Fruit fly (Drosophila melanogaster) whole organism, wandering third instar larva: ENCODE data around the gene CG33514.

Experiments
- Abd-B ChIP-seq: fragments of >200 bp; optimal IDR thresholded peaks from 2 replicates; lab custom pipeline; 2017; ENCODE audit warnings: missing biosample characterization, missing genetic modification characterization
- CG32264 ChIP-seq: fragments of 200-800 bp; sonication (Bioruptor generic); optimal IDR thresholded peaks from 2 replicates; lab custom pipeline; 2016; ENCODE audit warnings: missing biosample characterization, missing genetic modification characterization
- CG9705 ChIP-seq: fragments of 200-800 bp; sonication (Bioruptor generic); optimal IDR thresholded peaks from 2 replicates; lab custom pipeline; 2018; ENCODE audit warnings: missing biosample characterization, mild to moderate bottlenecking, missing genetic modification characterization
- CrebA ChIP-seq: fragments of 200-800 bp; sonication (Bioruptor generic); optimal IDR thresholded peaks from 2 replicates; lab custom pipeline; 2016; ENCODE audit warnings: missing biosample characterization, mild to moderate bottlenecking, missing genetic modification characterization, borderline replicate concordance
- Dfd ChIP-seq: fragments of >200 bp; optimal IDR thresholded peaks from 2 replicates; lab custom pipeline; 2017; ENCODE audit warnings: missing biosample characterization, missing genetic modification characterization
- Dif ChIP-seq: fragments of 200-275, 200-300 bp; sonication (Bioruptor generic); optimal IDR thresholded peaks from 2 replicates; lab custom pipeline; 2018; ENCODE audit warnings: missing biosample characterization, missing genetic modification characterization; ENCODE audit not compliant: partially characterized antibody
- HLH106 ChIP-seq: fragments of 200-800 bp; optimal IDR thresholded peaks from 3 replicates; lab custom pipeline; 2019; ENCODE audit warnings: missing biosample characterization, mild to moderate bottlenecking, missing genetic modification characterization, moderate library complexity
- Hnf4 ChIP-seq: fragments of 200-800 bp; sonication (Bioruptor generic); optimal IDR thresholded peaks from 2 replicates; lab custom pipeline; 2016; ENCODE audit warnings: missing biosample characterization, mild to moderate bottlenecking, missing genetic modification characterization
- Hr78 ChIP-seq: fragments of >200 bp; optimal IDR thresholded peaks from 2 replicates; lab custom pipeline; 2017; ENCODE audit warnings: missing biosample characterization, missing genetic modification characterization
- Hr83 ChIP-seq: fragments of 200-300 bp; sonication (Bioruptor generic); optimal IDR thresholded peaks from 2 replicates; lab custom pipeline; 2016; ENCODE audit warnings: missing biosample characterization, mild to moderate bottlenecking, missing genetic modification characterization, moderate library complexity; ENCODE audit not compliant: poor library complexity, severe bottlenecking
- Jra ChIP-seq: sonication (Bioruptor generic); optimal IDR thresholded peaks from 2 replicates; lab custom pipeline; 2016; ENCODE audit warnings: missing biosample characterization, missing genetic modification characterization
- Mio ChIP-seq: sonication (Bioruptor generic); optimal IDR thresholded peaks from 2 replicates; lab custom pipeline; 2016; ENCODE audit warnings: missing biosample characterization, missing genetic modification characterization
- Myc ChIP-seq: fragments of >200 bp; optimal IDR thresholded peaks from 2 replicates; lab custom pipeline; 2017
- N ChIP-seq: fragments of >200 bp; optimal IDR thresholded peaks from 2 replicates; lab custom pipeline; 2018; ENCODE audit warnings: missing biosample characterization, missing external identifiers, missing genetic modification characterization
- OdsH ChIP-seq: fragments of 200-800 bp; sonication (Bioruptor generic); optimal IDR thresholded peaks from 2 replicates; lab custom pipeline; 2016; ENCODE audit warnings: missing biosample characterization, mild to moderate bottlenecking, missing genetic modification characterization
- Rel ChIP-seq, 2 experiments: fragments of 200-800 bp; sonication (Bioruptor generic) in 1 of 2; optimal IDR thresholded peaks; 2 replicates in 1 of 2; 3 replicates in 1 of 2; lab custom pipeline; 2016 to 2019; ENCODE audit warnings: mild to moderate bottlenecking in 2 of 2, missing biosample characterization in 2 of 2, missing genetic modification characterization in 2 of 2, moderate library complexity in 1 of 2
- Sp1 ChIP-seq: fragments of 200-800 bp; sonication (Bioruptor generic); optimal IDR thresholded peaks from 3 replicates; lab custom pipeline; 2019; ENCODE audit warnings: missing biosample characterization, mild to moderate bottlenecking, missing genetic modification characterization, moderate library complexity
- Vsx2 ChIP-seq: fragments of 200-300, 225-300 bp; sonication (Bioruptor generic); optimal IDR thresholded peaks from 2 replicates; lab custom pipeline; 2018; ENCODE audit warnings: missing biosample characterization, missing genetic modification characterization; ENCODE audit not compliant: partially characterized antibody
- br ChIP-seq: fragments of 200-800 bp; sonication (Bioruptor generic); optimal IDR thresholded peaks from 2 replicates; lab custom pipeline; 2016; ENCODE audit warnings: missing biosample characterization, missing genetic modification characterization
- brk ChIP-seq: fragments of 200-800 bp; sonication (Bioruptor generic); optimal IDR thresholded peaks from 2 replicates; lab custom pipeline; 2016; ENCODE audit warnings: missing biosample characterization, mild to moderate bottlenecking, missing genetic modification characterization
- dl ChIP-seq, 2 experiments: fragments of 175-275, 200-275 bp in 1 of 2; fragments of 200-275 bp in 1 of 2; sonication (Bioruptor generic); optimal IDR thresholded peaks; lab custom pipeline; 2018; ENCODE audit warnings: mild to moderate bottlenecking in 2 of 2, missing biosample characterization in 2 of 2, missing genetic modification characterization in 2 of 2, moderate library complexity in 2 of 2; ENCODE audit not compliant: partially characterized antibody in 2 of 2, insufficient read depth in 1 of 2
- dmrt93B ChIP-seq: fragments of 200-800 bp; sonication (Bioruptor generic); optimal IDR thresholded peaks from 2 replicates; lab custom pipeline; 2018; ENCODE audit warnings: missing biosample characterization, mild to moderate bottlenecking, missing genetic modification characterization
- dsf ChIP-seq: sonication (Bioruptor generic); optimal IDR thresholded peaks from 2 replicates; lab custom pipeline; 2016; ENCODE audit warnings: missing biosample characterization, missing genetic modification characterization, borderline replicate concordance
- ey ChIP-seq: fragments of 200-800 bp; sonication (Bioruptor generic); optimal IDR thresholded peaks from 2 replicates; lab custom pipeline; 2016; ENCODE audit warnings: missing biosample characterization, missing genetic modification characterization
- foxo ChIP-seq, 2 experiments: fragments of 200-800 bp; sonication (Bioruptor generic); optimal IDR thresholded peaks; 2 replicates in 1 of 2; 3 replicates in 1 of 2; lab custom pipeline; 2016 to 2017; ENCODE audit warnings: missing biosample characterization in 2 of 2, missing genetic modification characterization in 2 of 2
- fru ChIP-seq: fragments of 200-800 bp; sonication (Bioruptor generic); optimal IDR thresholded peaks from 3 replicates; lab custom pipeline; 2016; ENCODE audit warnings: missing biosample characterization, mild to moderate bottlenecking, missing genetic modification characterization
- h ChIP-seq: fragments of 200-800 bp; sonication (Bioruptor generic); optimal IDR thresholded peaks from 3 replicates; lab custom pipeline; 2016; ENCODE audit warnings: missing biosample characterization, mild to moderate bottlenecking, missing genetic modification characterization
- jim ChIP-seq: fragments of 175-275, 200-325 bp; sonication (Bioruptor generic); optimal IDR thresholded peaks from 2 replicates; lab custom pipeline; 2016; ENCODE audit warnings: missing biosample characterization, mild to moderate bottlenecking, missing genetic modification characterization
- lola ChIP-seq: fragments of >200 bp; optimal IDR thresholded peaks from 2 replicates; lab custom pipeline; 2017; ENCODE audit warnings: missing biosample characterization, missing genetic modification characterization
- pan ChIP-seq: fragments of >200 bp; optimal IDR thresholded peaks from 2 replicates; lab custom pipeline; 2017
- psq ChIP-seq: fragments of 200-800 bp; sonication (Bioruptor generic); optimal IDR thresholded peaks from 3 replicates; lab custom pipeline; 2017; ENCODE audit warnings: missing biosample characterization, mild to moderate bottlenecking, missing genetic modification characterization, moderate library complexity
- rgr ChIP-seq: fragments of 200-800 bp; sonication (Bioruptor generic); optimal IDR thresholded peaks from 3 replicates; lab custom pipeline; 2016; ENCODE audit warnings: missing biosample characterization, mild to moderate bottlenecking, missing genetic modification characterization
- sage ChIP-seq: fragments of 200-800 bp; sonication (Bioruptor generic); optimal IDR thresholded peaks from 2 replicates; lab custom pipeline; 2016; ENCODE audit warnings: missing biosample characterization, mild to moderate bottlenecking, missing genetic modification characterization
- sv ChIP-seq: fragments of 200-800 bp; sonication (Bioruptor generic); optimal IDR thresholded peaks from 3 replicates; lab custom pipeline; 2016; ENCODE audit warnings: missing biosample characterization, missing genetic modification characterization
- tai ChIP-seq: sonication (Bioruptor generic); optimal IDR thresholded peaks from 2 replicates; lab custom pipeline; 2016; ENCODE audit warnings: missing biosample characterization, missing genetic modification characterization
- usp ChIP-seq: fragments of >200 bp; optimal IDR thresholded peaks from 2 replicates; lab custom pipeline; 2017; ENCODE audit warnings: missing biosample characterization, missing genetic modification characterization
- woc ChIP-seq: sonication (Bioruptor generic); optimal IDR thresholded peaks from 2 replicates; lab custom pipeline; 2016; ENCODE audit warnings: missing biosample characterization, mild to moderate bottlenecking, missing genetic modification characterization

CG33514 gene

DNA sequence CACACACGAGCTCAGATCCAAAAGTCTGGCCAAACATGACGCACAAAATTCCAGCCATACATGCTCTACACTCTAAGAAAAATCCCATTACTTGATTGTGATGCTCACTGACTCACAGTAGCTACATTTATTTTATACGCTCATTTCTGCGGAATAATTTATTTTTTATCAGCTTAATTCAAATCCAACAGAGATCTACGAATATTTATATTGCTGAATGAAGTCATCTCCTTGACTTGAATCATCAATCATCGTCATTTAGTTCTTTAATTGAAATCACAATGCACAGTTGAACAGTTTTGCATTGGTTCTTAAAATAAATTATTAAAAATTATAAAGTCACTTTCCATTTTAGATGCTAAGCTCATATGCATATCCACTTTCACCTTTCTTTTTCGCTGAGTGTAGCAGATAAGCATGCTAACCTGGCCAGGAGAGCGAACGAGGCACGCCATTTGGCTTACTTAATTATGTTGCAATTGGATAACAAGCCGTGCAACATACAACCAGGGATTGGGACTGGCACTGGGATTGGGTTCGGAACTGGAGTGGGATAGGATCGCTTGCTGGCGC lies 30.4 kb downstream of the CG33514 start:
- TF ChIP-seq Hnf4 (GFP tag; lab: Kevin White, UChicago) = no peak
- peak; percentile 0 for TF ChIP-seq br (GFP tag; lab: Kevin White, UChicago)
- peak in 1 of 2 experiments; percentile 43 for TF ChIP-seq foxo (GFP tag; optimal IDR thresholded peaks at IDR 0.05; lab: Kevin White, UChicago)
- no peak for TF ChIP-seq CG9705
- TF ChIP-seq usp = no peak
- TF ChIP-seq sage (GFP tag; lab: Kevin White, UChicago) = no peak
- no peak for TF ChIP-seq dmrt93B (GFP tag; lab: Kevin White, UChicago)
- TF ChIP-seq Jra (GFP tag; lab: Kevin White, UChicago) = no peak
- no peak for TF ChIP-seq brk (GFP tag; lab: Kevin White, UChicago)
- no peak for TF ChIP-seq lola (GFP tag; lab: Kevin White, UChicago)
- TF ChIP-seq h (GFP tag; lab: Kevin White, UChicago) = peak; percentile 24
- peak; percentile 7 for TF ChIP-seq HLH106 (tag; lab: Kevin White, UChicago)
- TF ChIP-seq rgr (GFP tag; lab: Kevin White, UChicago) = peak; percentile 14
- no peak for TF ChIP-seq Dfd (GFP tag; lab: Kevin White, UChicago)
- peak; percentile 25 for TF ChIP-seq ey (GFP tag; lab: Kevin White, UChicago)
- peak; percentile 15 for TF ChIP-seq psq (GFP tag; lab: Kevin White, UChicago)
- TF ChIP-seq fru = peak; percentile 15
- peak; percentile 30 for TF ChIP-seq Sp1
- TF ChIP-seq OdsH (GFP tag; lab: Kevin White, UChicago) = no peak
- TF ChIP-seq, all 38 proteins: peak for 9

DNA sequence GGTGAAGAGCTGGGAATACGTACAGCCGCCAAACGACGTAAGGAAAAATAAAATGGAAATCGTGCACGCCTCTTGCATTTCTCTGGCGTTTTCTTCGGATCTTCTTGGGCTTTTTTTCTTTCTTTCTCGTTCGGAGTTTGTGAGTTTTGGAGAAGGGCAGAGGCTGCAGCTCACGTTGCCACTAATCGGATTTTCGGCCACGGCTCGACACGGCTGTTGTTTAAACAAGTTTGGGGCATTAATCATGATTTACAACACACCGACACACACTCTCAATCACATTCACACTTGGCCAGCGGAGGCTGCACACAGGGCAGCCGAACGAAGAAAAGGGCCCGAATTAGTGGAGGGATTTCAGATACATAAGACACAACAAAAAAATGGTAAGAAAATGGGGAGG lies 31.1 kb downstream of the CG33514 start:
- TF ChIP-seq lola (GFP tag; lab: Kevin White, UChicago) = no peak
- TF ChIP-seq CG32264 (GFP tag; lab: Kevin White, UChicago) = no peak
- no peak for TF ChIP-seq Hr83
- TF ChIP-seq Dif (GFP tag; lab: Kevin White, UChicago) = no peak
- no peak for TF ChIP-seq tai (GFP tag; lab: Kevin White, UChicago)
- TF ChIP-seq jim = no peak
- no peak for TF ChIP-seq Abd-B (GFP tag; lab: Kevin White, UChicago)
- TF ChIP-seq Vsx2 = no peak
- no peak for TF ChIP-seq Hnf4 (GFP tag; lab: Kevin White, UChicago)

DNA sequence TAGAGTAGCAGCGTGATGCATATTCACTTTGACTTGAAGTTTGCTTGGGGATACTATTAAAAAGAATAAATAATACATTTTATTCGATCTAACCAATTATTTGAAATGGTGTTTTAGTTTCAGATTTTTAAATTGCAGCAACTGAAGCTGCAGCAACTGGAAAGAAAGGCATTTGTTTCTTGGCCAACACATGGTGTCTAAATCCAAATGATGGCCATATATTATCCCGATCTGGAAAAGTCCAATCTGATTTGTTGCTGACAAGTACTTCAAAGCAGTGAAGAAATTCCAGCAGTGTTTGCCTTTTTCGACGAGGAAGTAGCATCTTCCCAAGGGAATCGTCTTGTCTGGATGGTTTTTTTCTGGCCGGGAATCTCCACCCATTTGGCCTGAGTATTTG lies 31.9 kb downstream of the CG33514 start:
- no peak for TF ChIP-seq fru
- TF ChIP-seq usp = no peak
- no peak for TF ChIP-seq sage (GFP tag; lab: Kevin White, UChicago)
- TF ChIP-seq Hnf4 (GFP tag; lab: Kevin White, UChicago) = no peak
- no peak for TF ChIP-seq psq (GFP tag; lab: Kevin White, UChicago)
- no peak for TF ChIP-seq tai (GFP tag; lab: Kevin White, UChicago)
- TF ChIP-seq Myc (lab: Kevin White, UChicago) = no peak
- TF ChIP-seq Rel (GFP tag; optimal IDR thresholded peaks at IDR 0.05; lab: Kevin White, UChicago) = no peak
- TF ChIP-seq Rel (tag; optimal IDR thresholded peaks at IDR 0.05; lab: Kevin White, UChicago) = no peak
- no peak for TF ChIP-seq dsf (GFP tag; lab: Kevin White, UChicago)
- TF ChIP-seq rgr (GFP tag; lab: Kevin White, UChicago) = no peak
- TF ChIP-seq pan = no peak
- no peak for TF ChIP-seq lola (GFP tag; lab: Kevin White, UChicago)
- TF ChIP-seq OdsH (GFP tag; lab: Kevin White, UChicago) = no peak
- no peak for TF ChIP-seq CrebA (GFP tag; lab: Kevin White, UChicago)
- no peak for TF ChIP-seq Mio (GFP tag; lab: Kevin White, UChicago)
- no peak for TF ChIP-seq ey (GFP tag; lab: Kevin White, UChicago)
- no peak for TF ChIP-seq sv
- TF ChIP-seq Hr78 (GFP tag; lab: Kevin White, UChicago) = no peak

DNA sequence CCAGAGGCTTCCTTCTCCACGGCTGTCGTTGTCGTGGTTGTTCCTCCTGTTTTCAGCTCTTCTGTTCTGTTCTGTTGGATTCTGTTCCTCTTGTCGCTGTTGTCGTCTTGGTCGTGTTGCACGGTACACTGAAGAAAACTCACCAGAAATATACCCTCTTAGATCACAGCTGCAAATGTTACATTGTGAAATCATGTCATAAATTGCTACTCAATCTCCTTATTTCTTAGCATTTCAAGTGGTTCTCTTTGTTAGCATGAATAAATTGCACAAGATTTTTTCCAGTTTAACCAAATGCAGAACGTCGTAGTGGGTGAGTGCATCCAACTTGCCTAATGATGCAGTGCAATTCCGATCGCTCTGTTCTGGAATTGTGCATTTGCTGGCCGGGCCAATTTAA lies 32.6 kb downstream of the CG33514 start:
- TF ChIP-seq N (GFP tag; lab: Kevin White, UChicago) (no peak), foxo (GFP tag; optimal IDR thresholded peaks at IDR 0.05; lab: Kevin White, UChicago) (no peak), Abd-B (GFP tag; lab: Kevin White, UChicago) (no peak), dsf (GFP tag; lab: Kevin White, UChicago) (no peak), br (GFP tag; lab: Kevin White, UChicago) (no peak), CG32264 (GFP tag; lab: Kevin White, UChicago) (no peak), Dif (GFP tag; lab: Kevin White, UChicago) (no peak), dl (GFP tag; optimal IDR thresholded peaks at IDR 0.05; lab: Kevin White, UChicago; ENCODE audit: insufficient read depth in 1 of 2, partially characterized antibody in 2 of 2) (no peak), Mio (GFP tag; lab: Kevin White, UChicago) (no peak), rgr (GFP tag; lab: Kevin White, UChicago) (no peak), Hnf4 (GFP tag; lab: Kevin White, UChicago) (no peak), OdsH (GFP tag; lab: Kevin White, UChicago) (no peak), jim (no peak), dmrt93B (GFP tag; lab: Kevin White, UChicago) (no peak), Hr83 (no peak), Rel (GFP tag; optimal IDR thresholded peaks at IDR 0.05; lab: Kevin White, UChicago) (no peak), Rel (tag; optimal IDR thresholded peaks at IDR 0.05; lab: Kevin White, UChicago) (no peak), woc (GFP tag; lab: Kevin White, UChicago) (no peak), pan (no peak), lola (GFP tag; lab: Kevin White, UChicago) (no peak)
